Fruit fly (Drosophila melanogaster): Measurements from ENCODE around the gene Bx42.

dm6 chrX:9074040-9074439, 32.4 kb downstream of the Bx42 start:
- TF ChIP-seq CG32264 (GFP tag; optimal IDR thresholded peaks at IDR 0.05): no peak
- no peak for TF ChIP-seq jim (GFP tag; optimal IDR thresholded peaks at IDR 0.05)
- no peak for TF ChIP-seq psq (GFP tag; optimal IDR thresholded peaks at IDR 0.05)
- no peak for TF ChIP-seq Hnf4 (GFP tag; optimal IDR thresholded peaks at IDR 0.05)
- TF ChIP-seq rgr (GFP tag; optimal IDR thresholded peaks at IDR 0.05): no peak
- TF ChIP-seq h (GFP tag; optimal IDR thresholded peaks at IDR 0.05): no peak
- no peak for TF ChIP-seq Abd-B (GFP tag; optimal IDR thresholded peaks at IDR 0.05)
- no peak for TF ChIP-seq woc (GFP tag; optimal IDR thresholded peaks at IDR 0.05)

Data from whole organism, wandering third instar larva.